Worm (Caenorhabditis elegans) whole organism, L4 larva: ENCODE measurements around the gene idh-1.

Experiments
- D1046.2 ChIP-seq: fragments of 200-800 bp; sonication (Bioruptor generic); IDR thresholded peaks from 2 replicates; pipeline ENCODE4 v1.3.6; 2022; ENCODE audit warnings: missing genetic modification characterization, missing compliant biosample characterization
- F10B5.3 ChIP-seq: sonication (generic microtip); optimal IDR thresholded peaks from 2 replicates; lab custom pipeline; 2016; ENCODE audit warnings: mild to moderate bottlenecking, missing genetic modification characterization, missing compliant biosample characterization
- F26F4.8 ChIP-seq: fragments of 200-800 bp; sonication (Bioruptor generic); conservative IDR thresholded peaks from 2 replicates; pipeline ENCODE4 v1.3.6; 2022; ENCODE audit warnings: missing genetic modification characterization, missing compliant biosample characterization
- F37D6.2 ChIP-seq: sonication (generic microtip); optimal IDR thresholded peaks from 2 replicates; lab custom pipeline; 2016; ENCODE audit warnings: mild to moderate bottlenecking, missing genetic modification characterization, missing compliant biosample characterization
- F44E2.7 ChIP-seq: fragments of 200-800 bp; sonication (Bioruptor generic); IDR thresholded peaks from 2 replicates; pipeline ENCODE4 v2.1.2; 2022; ENCODE audit warnings: missing genetic modification characterization, missing compliant biosample characterization
- F49E8.2 ChIP-seq: sonication (generic microtip); optimal IDR thresholded peaks from 2 replicates; lab custom pipeline; 2016; ENCODE audit warnings: missing compliant biosample characterization, mild to moderate bottlenecking, missing genetic modification characterization, borderline replicate concordance
- T26A8.4 ChIP-seq: fragments of 200-800 bp; sonication (Bioruptor generic); IDR thresholded peaks from 2 replicates; pipeline ENCODE4 v1.3.6; 2022; ENCODE audit warnings: missing genetic modification characterization, missing compliant biosample characterization
- Y105C5A.15 ChIP-seq: fragments of 200-800 bp; sonication (Bioruptor generic); IDR thresholded peaks from 2 replicates; pipeline ENCODE4 v1.3.6; 2022; ENCODE audit warnings: missing genetic modification characterization, missing compliant biosample characterization
- Y5F2A.4 ChIP-seq: fragments of 200-800 bp; sonication (Bioruptor generic); optimal IDR thresholded peaks from 2 replicates; lab custom pipeline; 2018; ENCODE audit warnings: mild to moderate bottlenecking, missing genetic modification characterization, missing compliant biosample characterization
- Y75B8A.6 ChIP-seq: fragments of 200-800 bp; sonication (Bioruptor generic); IDR thresholded peaks from 2 replicates; pipeline ENCODE4 v1.3.6; 2022; ENCODE audit warnings: missing genetic modification reagents, missing genetic modification characterization, missing compliant biosample characterization
- aly-2 ChIP-seq: sonication (generic microtip); optimal IDR thresholded peaks from 2 replicates; lab custom pipeline; 2018; ENCODE audit warnings: missing biosample characterization, missing genetic modification characterization
- ama-1 ChIP-seq: fragments of 150-350 bp; optimal IDR thresholded peaks from 2 replicates; lab custom pipeline; 2014; ENCODE audit warnings: inconsistent platforms, mixed read lengths
- ceh-20 ChIP-seq: fragments of 200-800 bp; sonication (Bioruptor generic); IDR thresholded peaks from 2 replicates; pipeline ENCODE4 v1.3.6; 2022; ENCODE audit warnings: missing genetic modification reagents, missing genetic modification characterization, missing compliant biosample characterization
- ceh-28 ChIP-seq: fragments of 150-350 bp; optimal IDR thresholded peaks from 2 replicates; lab custom pipeline; 2014; ENCODE audit warnings: missing biosample characterization, missing genetic modification reagents, missing genetic modification characterization
- ceh-32 ChIP-seq: sonication (generic microtip); optimal IDR thresholded peaks from 2 replicates; lab custom pipeline; 2016; ENCODE audit warnings: mild to moderate bottlenecking, missing genetic modification characterization, missing compliant biosample characterization; ENCODE audit not compliant: poor library complexity
- ceh-82 ChIP-seq: sonication (generic microtip); optimal IDR thresholded peaks from 2 replicates; lab custom pipeline; 2017; ENCODE audit warnings: missing biosample characterization, missing genetic modification characterization
- ces-1 ChIP-seq: fragments of 150-350 bp; sonication (generic microtip); optimal IDR thresholded peaks from 4 replicates; lab custom pipeline; 2014; ENCODE audit warnings: missing biosample characterization, missing genetic modification reagents, missing genetic modification characterization
- daf-12 ChIP-seq: fragments of 150-350 bp; optimal IDR thresholded peaks from 2 replicates; lab custom pipeline; 2014; ENCODE audit warnings: missing biosample characterization, missing genetic modification reagents, missing genetic modification characterization
- dmd-6 ChIP-seq: fragments of 200-800 bp; sonication (Bioruptor generic); IDR thresholded peaks from 2 replicates; pipeline ENCODE4 v1.3.6; 2022; ENCODE audit warnings: missing genetic modification reagents, missing genetic modification characterization, missing compliant biosample characterization
- dmd-8 ChIP-seq: fragments of 200-800 bp; sonication (Bioruptor generic); IDR thresholded peaks from 2 replicates; pipeline ENCODE4 v1.3.6; 2022; ENCODE audit warnings: missing genetic modification characterization, missing compliant biosample characterization
- dve-1 ChIP-seq: sonication (generic microtip); optimal IDR thresholded peaks from 2 replicates; lab custom pipeline; 2017; ENCODE audit warnings: antibody characterized with exemption, mild to moderate bottlenecking, missing genetic modification characterization, missing compliant biosample characterization; ENCODE audit not compliant: insufficient read depth
- egl-27 ChIP-seq: sonication (generic microtip); optimal IDR thresholded peaks from 3 replicates; lab custom pipeline; 2017; ENCODE audit warnings: missing biosample characterization, missing genetic modification reagents, missing genetic modification characterization
- fkh-10 ChIP-seq: fragments of 150-350 bp; optimal IDR thresholded peaks from 2 replicates; lab custom pipeline; 2014; ENCODE audit warnings: missing biosample characterization, missing genetic modification reagents, missing genetic modification characterization
- fos-1 ChIP-seq: fragments of 150-350 bp; optimal IDR thresholded peaks from 2 replicates; lab custom pipeline; 2014; ENCODE audit warnings: missing biosample characterization, missing genetic modification characterization
- gei-8 ChIP-seq: fragments of 200-800 bp; sonication (Bioruptor generic); optimal IDR thresholded peaks from 2 replicates; lab custom pipeline; 2018; ENCODE audit warnings: mild to moderate bottlenecking, missing genetic modification characterization, missing compliant biosample characterization
- hmg-1.1 ChIP-seq: fragments of 200-800 bp; sonication (Bioruptor generic); IDR thresholded peaks from 2 replicates; pipeline ENCODE4 v1.3.6; 2022; ENCODE audit warnings: missing genetic modification reagents, missing genetic modification characterization, missing compliant biosample characterization
- jun-1 ChIP-seq: fragments of 150-350 bp; optimal IDR thresholded peaks from 2 replicates; lab custom pipeline; 2014; ENCODE audit warnings: missing biosample characterization, missing genetic modification reagents, missing genetic modification characterization
- lim-7 ChIP-seq: fragments of 200-800 bp; sonication (Bioruptor generic); IDR thresholded peaks from 2 replicates; pipeline ENCODE4 v1.3.6; 2022; ENCODE audit warnings: missing genetic modification characterization, missing compliant biosample characterization
- lin-13 ChIP-seq: fragments of 150-350 bp; optimal IDR thresholded peaks from 2 replicates; lab custom pipeline; 2014; ENCODE audit warnings: missing biosample characterization, missing genetic modification reagents, missing genetic modification characterization
- lin-29 ChIP-seq: fragments of 200-800 bp; sonication (Bioruptor generic); IDR thresholded peaks from 2 replicates; pipeline ENCODE4 v1.3.6; 2022; ENCODE audit warnings: missing genetic modification reagents, missing genetic modification characterization, missing compliant biosample characterization
- madf-5 ChIP-seq, 2 experiments: fragments of 200-800 bp; sonication (Bioruptor generic); IDR thresholded peaks; 2 replicates each; pipeline ENCODE4 v1.3.6; 2022; ENCODE audit warnings: missing compliant biosample characterization in 2 of 2, missing genetic modification characterization in 2 of 2
- madf-9 ChIP-seq: fragments of 200-800 bp; sonication (Bioruptor generic); conservative IDR thresholded peaks from 2 replicates; pipeline ENCODE4 v1.3.6; 2022; ENCODE audit warnings: missing genetic modification reagents, missing genetic modification characterization, missing compliant biosample characterization
- mep-1 ChIP-seq: fragments of 150-350 bp; sonication (generic microtip); optimal IDR thresholded peaks from 3 replicates; lab custom pipeline; 2014; ENCODE audit warnings: missing biosample characterization, missing genetic modification characterization
- mxl-3 ChIP-seq: fragments of 200-800 bp; sonication (Bioruptor generic); optimal IDR thresholded peaks from 2 replicates; lab custom pipeline; 2018; ENCODE audit warnings: mild to moderate bottlenecking, missing genetic modification characterization, missing compliant biosample characterization
- nhr-111 ChIP-seq: fragments of 200-800 bp; sonication (Bioruptor generic); optimal IDR thresholded peaks from 2 replicates; lab custom pipeline; 2018; ENCODE audit warnings: mild to moderate bottlenecking, missing genetic modification characterization, missing compliant biosample characterization
- nhr-28 ChIP-seq: fragments of 150-350 bp; optimal IDR thresholded peaks from 2 replicates; lab custom pipeline; 2014; ENCODE audit warnings: missing biosample characterization, missing genetic modification characterization
- nhr-42 ChIP-seq: fragments of 200-800 bp; sonication (Bioruptor generic); IDR thresholded peaks from 2 replicates; pipeline ENCODE4 v1.3.6; 2022; ENCODE audit warnings: missing genetic modification characterization, missing compliant biosample characterization
- nhr-6 ChIP-seq: fragments of 150-350 bp; optimal IDR thresholded peaks from 2 replicates; lab custom pipeline; 2014; ENCODE audit warnings: missing biosample characterization, missing genetic modification characterization
- nhr-76 ChIP-seq: fragments of 150-350 bp; optimal IDR thresholded peaks from 2 replicates; lab custom pipeline; 2014; ENCODE audit warnings: missing biosample characterization, missing genetic modification characterization
- pqm-1 ChIP-seq: sonication (generic microtip); optimal IDR thresholded peaks from 2 replicates; lab custom pipeline; 2017; ENCODE audit warnings: missing biosample characterization, missing genetic modification characterization
- rbr-2 ChIP-seq: sonication (generic microtip); optimal IDR thresholded peaks from 2 replicates; lab custom pipeline; 2016; ENCODE audit warnings: missing genotype, missing genetic modification characterization, missing compliant biosample characterization
- saeg-2 ChIP-seq: fragments of 200-800 bp; sonication (Bioruptor generic); IDR thresholded peaks from 2 replicates; pipeline ENCODE4 v1.3.6; 2022; ENCODE audit warnings: missing genetic modification reagents, missing genetic modification characterization, missing compliant biosample characterization
- sdz-12 ChIP-seq: fragments of 200-800 bp; sonication (Bioruptor generic); optimal IDR thresholded peaks from 2 replicates; lab custom pipeline; 2018; ENCODE audit warnings: mild to moderate bottlenecking, missing genetic modification characterization, missing compliant biosample characterization
- set-16 ChIP-seq: fragments of 200-800 bp; sonication (Bioruptor generic); IDR thresholded peaks from 2 replicates; pipeline ENCODE4 v1.3.6; 2022; ENCODE audit warnings: missing genetic modification reagents, missing genetic modification characterization, missing compliant biosample characterization
- snpc-4 ChIP-seq: fragments of 150-350 bp; optimal IDR thresholded peaks from 2 replicates; lab custom pipeline; 2014; ENCODE audit warnings: missing biosample characterization, missing genetic modification characterization
- spr-3 ChIP-seq: fragments of 200-800 bp; sonication (Bioruptor generic); optimal IDR thresholded peaks from 2 replicates; lab custom pipeline; 2018; ENCODE audit warnings: mild to moderate bottlenecking, missing genetic modification characterization, missing compliant biosample characterization
- tag-97 ChIP-seq: fragments of 200-800 bp; sonication (Bioruptor generic); IDR thresholded peaks from 2 replicates; pipeline ENCODE4 v1.3.6; 2022; ENCODE audit warnings: missing genetic modification characterization, missing compliant biosample characterization
- tra-1 ChIP-seq: fragments of 200-800 bp; sonication (Bioruptor generic); IDR thresholded peaks from 2 replicates; pipeline ENCODE4 v1.3.6; 2022; ENCODE audit warnings: missing genetic modification reagents, missing genetic modification characterization, missing compliant biosample characterization
- unc-130 ChIP-seq: sonication (generic microtip); optimal IDR thresholded peaks from 2 replicates; lab custom pipeline; 2016; ENCODE audit warnings: missing genetic modification reagents, missing genetic modification characterization, missing compliant biosample characterization
- unc-39 ChIP-seq: sonication (generic microtip); optimal IDR thresholded peaks from 2 replicates; lab custom pipeline; 2017; ENCODE audit warnings: missing biosample characterization, missing genetic modification characterization
- vab-7 ChIP-seq: fragments of 200-800 bp; sonication (Bioruptor generic); IDR thresholded peaks from 2 replicates; pipeline ENCODE4 v1.3.6; 2022; ENCODE audit warnings: missing genetic modification reagents, missing genetic modification characterization, missing compliant biosample characterization
- zip-11 ChIP-seq: fragments of 200-800 bp; sonication (Bioruptor generic); IDR thresholded peaks from 2 replicates; pipeline ENCODE4 v1.3.6; 2022; ENCODE audit warnings: missing genetic modification characterization, missing compliant biosample characterization
- ztf-11 ChIP-seq: fragments of 150-350 bp; optimal IDR thresholded peaks from 2 replicates; lab custom pipeline; 2014; ENCODE audit warnings: missing biosample characterization, missing genetic modification characterization

Gene idh-1

ce11 chrIV:9440880-9441336, at the start of gene idh-1:
Gene idh-1, minus strand, starts transcription at chrIV:9441107.
- no peak for TF ChIP-seq ceh-32 (tag; lab: Kevin White, UChicago)
- TF ChIP-seq lim-7 = no peak
- no peak for TF ChIP-seq ceh-82 (tag; lab: Kevin White, UChicago)
- TF ChIP-seq dmd-6 (GFP tag; lab: Robert Waterston, UW) = peak; percentile 32; the same call in 1 of the 2 replicates
- TF ChIP-seq ceh-28 (tag; lab: Kevin White, UChicago) = no peak
- 0 out of 2 replicates have a peak, but pooled peaks have one; percentile 19 for TF ChIP-seq nhr-42 (GFP tag; lab: Robert Waterston, UW)
- peak; percentile 36; the same call in 1 of the 2 replicates for TF ChIP-seq lin-29
- no peak for TF ChIP-seq F26F4.8 (GFP tag; lab: Robert Waterston, UW)
- no peak for TF ChIP-seq dve-1 (tag; lab: Kevin White, UChicago)
- TF ChIP-seq tra-1 = no peak
- no peak for TF ChIP-seq Y5F2A.4 (GFP tag; lab: Kevin White, UChicago)
- TF ChIP-seq daf-12 (tag; lab: Kevin White, UChicago) = no peak
- no peak for TF ChIP-seq F44E2.7 (GFP tag; lab: Robert Waterston, UW)
- TF ChIP-seq F10B5.3 (tag; lab: Kevin White, UChicago) = no peak
- TF ChIP-seq rbr-2 (tag; lab: Kevin White, UChicago) = peak; percentile 3
- TF ChIP-seq ces-1 = no peak
- no peak for TF ChIP-seq madf-9 (GFP tag; lab: Robert Waterston, UW)
- TF ChIP-seq jun-1 (tag; lab: Kevin White, UChicago) = no peak
- no peak for TF ChIP-seq sdz-12
- TF ChIP-seq nhr-111 (GFP tag; lab: Kevin White, UChicago) = no peak
- TF ChIP-seq unc-39 = no peak
- TF ChIP-seq set-16 (GFP tag; lab: Robert Waterston, UW) = no peak
- no peak for TF ChIP-seq fkh-10 (GFP tag; lab: Kevin White, UChicago)
- no peak for TF ChIP-seq zip-11 (GFP tag; lab: Robert Waterston, UW)
- no peak for TF ChIP-seq dmd-8 (GFP tag; lab: Robert Waterston, UW)
- no peak for TF ChIP-seq D1046.2
- TF ChIP-seq ama-1 = peak; percentile 37
- no peak for TF ChIP-seq snpc-4 (tag; lab: Kevin White, UChicago)
- peak; percentile 6 for TF ChIP-seq mxl-3 (GFP tag; lab: Kevin White, UChicago)
- no peak for TF ChIP-seq nhr-76
- TF ChIP-seq lin-13 (GFP tag; lab: Kevin White, UChicago) = no peak
- TF ChIP-seq fos-1 (tag; lab: Kevin White, UChicago) = no peak
- TF ChIP-seq Y75B8A.6 (GFP tag; lab: Robert Waterston, UW) = no peak
- TF ChIP-seq Y105C5A.15 (GFP tag; lab: Robert Waterston, UW) = no peak
- no peak for TF ChIP-seq madf-5 (GFP tag; IDR thresholded peaks at IDR 0.05; lab: Robert Waterston, UW)
- peak; percentile 98 for TF ChIP-seq nhr-28 (tag; lab: Kevin White, UChicago)
- peak; percentile 36 for TF ChIP-seq unc-130 (GFP tag; lab: Kevin White, UChicago)
- no peak for TF ChIP-seq egl-27
- TF ChIP-seq nhr-6 (tag; lab: Kevin White, UChicago) = no peak
- no peak for TF ChIP-seq aly-2 (tag; lab: Kevin White, UChicago)
- TF ChIP-seq mep-1 (tag; lab: Kevin White, UChicago) = peak; percentile 41
- no peak for TF ChIP-seq ztf-11
- TF ChIP-seq hmg-1.1 (GFP tag; lab: Robert Waterston, UW) = no peak; the same call in 1 of the 2 replicates
- TF ChIP-seq pqm-1 (tag; lab: Kevin White, UChicago) = no peak
- TF ChIP-seq gei-8 (GFP tag; lab: Kevin White, UChicago) = no peak
- TF ChIP-seq tag-97 = no peak
- TF ChIP-seq spr-3 (GFP tag; lab: Kevin White, UChicago) = no peak
- TF ChIP-seq T26A8.4 (GFP tag; lab: Robert Waterston, UW) = 0 out of 2 replicates have a peak, but pooled peaks have one; percentile 20
- TF ChIP-seq ceh-20 (GFP tag; lab: Robert Waterston, UW) = no peak
- TF ChIP-seq vab-7 = no peak
- TF ChIP-seq saeg-2 (GFP tag; lab: Robert Waterston, UW) = no peak
- TF ChIP-seq F49E8.2 (tag; lab: Kevin White, UChicago) = no peak
- no peak for TF ChIP-seq F37D6.2 (tag; lab: Kevin White, UChicago)
